Worm (Caenorhabditis elegans) whole organism, L1 larva: ENCODE measurements around the gene T26H5.8.

Experiments used
- C04F5.9 ChIP-seq: sonication (generic microtip); optimal IDR thresholded peaks from 2 replicates; lab custom pipeline; 2016; ENCODE audit warnings: missing genetic modification characterization, missing compliant biosample characterization
- C16A3.4 ChIP-seq: fragments of 150-350 bp; optimal IDR thresholded peaks from 2 replicates; lab custom pipeline; 2014; ENCODE audit warnings: missing biosample characterization, missing genetic modification characterization
- C34B4.2 ChIP-seq: sonication (generic microtip); optimal IDR thresholded peaks from 2 replicates; lab custom pipeline; 2017; ENCODE audit warnings: mild to moderate bottlenecking, missing genetic modification characterization, missing compliant biosample characterization
- F16B12.6 ChIP-seq: fragments of 150-350 bp; optimal IDR thresholded peaks from 2 replicates; lab custom pipeline; 2014; ENCODE audit warnings: missing biosample characterization, missing genetic modification characterization
- alr-1 ChIP-seq: fragments of 200-800 bp; sonication (Bioruptor generic); optimal IDR thresholded peaks from 2 replicates; lab custom pipeline; 2018; ENCODE audit warnings: borderline replicate concordance, mild to moderate bottlenecking, missing genetic modification characterization, missing compliant biosample characterization
- ama-1 ChIP-seq: fragments of 150-350 bp; optimal IDR thresholded peaks from 2 replicates; lab custom pipeline; 2014
- ceh-90 ChIP-seq: sonication (generic microtip); optimal IDR thresholded peaks from 2 replicates; lab custom pipeline; 2016; ENCODE audit warnings: missing genetic modification characterization, missing compliant biosample characterization
- dpl-1 ChIP-seq, 3 experiments: fragments of 150-350 bp in 2 of 3; sonication (generic microtip) in 1 of 3; optimal IDR thresholded peaks; 2 replicates each; lab custom pipeline; 2014 to 2017; ENCODE audit warnings: missing biosample characterization in 3 of 3, missing genetic modification characterization in 3 of 3, missing genetic modification reagents in 3 of 3
- dsc-1 ChIP-seq: sonication (generic microtip); optimal IDR thresholded peaks from 2 replicates; lab custom pipeline; 2016; ENCODE audit warnings: mild to moderate bottlenecking, missing genetic modification characterization, missing compliant biosample characterization
- egl-27 ChIP-seq, 2 experiments: fragments of 150-350 bp in 1 of 2; sonication (generic microtip); optimal IDR thresholded peaks; 3 replicates each; lab custom pipeline; 2017 to 2018; ENCODE audit warnings: missing biosample characterization in 2 of 2, missing genetic modification characterization in 2 of 2, missing genetic modification reagents in 2 of 2
- fkh-10 ChIP-seq: sonication (generic microtip); optimal IDR thresholded peaks from 2 replicates; lab custom pipeline; 2017; ENCODE audit warnings: missing biosample characterization, missing genetic modification reagents, missing genetic modification characterization
- fkh-8 ChIP-seq: sonication (generic microtip); optimal IDR thresholded peaks from 2 replicates; lab custom pipeline; 2016; ENCODE audit warnings: mild to moderate bottlenecking, missing genetic modification characterization, missing compliant biosample characterization
- fos-1 ChIP-seq: fragments of 150-350 bp; optimal IDR thresholded peaks from 2 replicates; lab custom pipeline; 2014; ENCODE audit warnings: missing biosample characterization, missing genetic modification characterization
- grh-1 ChIP-seq: fragments of 200-800 bp; sonication (Bioruptor generic); IDR thresholded peaks from 2 replicates; pipeline ENCODE4 v1.3.6; 2022; ENCODE audit warnings: missing genetic modification reagents, missing genetic modification characterization, missing compliant biosample characterization
- hlh-17 ChIP-seq: fragments of 200-800 bp; sonication (Bioruptor generic); optimal IDR thresholded peaks from 2 replicates; lab custom pipeline; 2018; ENCODE audit warnings: missing genetic modification characterization, mild to moderate bottlenecking, missing compliant biosample characterization, moderate library complexity, borderline replicate concordance
- hpl-2 ChIP-seq: fragments of 150-350 bp; optimal IDR thresholded peaks from 2 replicates; lab custom pipeline; 2014; ENCODE audit warnings: missing biosample characterization, missing genetic modification reagents, missing genetic modification characterization
- irx-1 ChIP-seq: sonication (generic microtip); optimal IDR thresholded peaks from 2 replicates; lab custom pipeline; 2016; ENCODE audit warnings: missing genetic modification characterization, missing compliant biosample characterization
- isw-1 ChIP-seq: fragments of 200-800 bp; sonication (Bioruptor generic); IDR thresholded peaks from 2 replicates; pipeline ENCODE4 v1.3.6; 2022; ENCODE audit warnings: missing genetic modification characterization, missing compliant biosample characterization
- lin-13 ChIP-seq: fragments of 150-350 bp; optimal IDR thresholded peaks from 2 replicates; lab custom pipeline; 2014; ENCODE audit warnings: missing biosample characterization, missing genetic modification reagents, missing genetic modification characterization
- lin-15B ChIP-seq: fragments of 150-350 bp; sonication (generic microtip); optimal IDR thresholded peaks from 3 replicates; lab custom pipeline; 2014; ENCODE audit warnings: missing biosample characterization, missing genetic modification characterization
- lin-35 ChIP-seq, 2 experiments: fragments of 150-350 bp; optimal IDR thresholded peaks; 2 replicates each; lab custom pipeline; 2014; ENCODE audit warnings: missing biosample characterization in 2 of 2, missing genetic modification characterization in 2 of 2, missing genetic modification reagents in 2 of 2
- lir-3 ChIP-seq: sonication (generic microtip); optimal IDR thresholded peaks from 2 replicates; lab custom pipeline; 2016; ENCODE audit warnings: mild to moderate bottlenecking, missing genetic modification characterization, moderate library complexity, missing compliant biosample characterization; ENCODE audit not compliant: poor library complexity
- mdl-1 ChIP-seq, 2 experiments: fragments of 150-350 bp; optimal IDR thresholded peaks; 2 replicates each; lab custom pipeline; 2014 to 2017; ENCODE audit warnings: missing biosample characterization in 2 of 2, missing genetic modification characterization in 2 of 2, inconsistent platforms in 1 of 2
- mef-2 ChIP-seq: fragments of 150-350 bp; optimal IDR thresholded peaks from 2 replicates; lab custom pipeline; 2014; ENCODE audit warnings: missing biosample characterization, missing genetic modification characterization
- mep-1 ChIP-seq: fragments of 150-350 bp; optimal IDR thresholded peaks from 2 replicates; lab custom pipeline; 2014; ENCODE audit warnings: missing biosample characterization, missing genetic modification characterization
- nhr-12 ChIP-seq: sonication (generic microtip); optimal IDR thresholded peaks from 2 replicates; lab custom pipeline; 2017; ENCODE audit warnings: missing biosample characterization, missing genetic modification characterization
- nhr-19 ChIP-seq: fragments of 200-800 bp; sonication (Bioruptor generic); conservative IDR thresholded peaks from 2 replicates; pipeline ENCODE4 v1.3.6; 2022; ENCODE audit warnings: missing genetic modification characterization, missing compliant biosample characterization
- nhr-28 ChIP-seq: fragments of 150-350 bp; optimal IDR thresholded peaks from 2 replicates; lab custom pipeline; 2014; ENCODE audit warnings: missing biosample characterization, missing genetic modification characterization
- nhr-71 ChIP-seq: sonication (generic microtip); optimal IDR thresholded peaks from 2 replicates; lab custom pipeline; 2016; ENCODE audit warnings: mild to moderate bottlenecking, missing genetic modification characterization, moderate library complexity, missing compliant biosample characterization
- nhr-76 ChIP-seq: sonication (generic microtip); optimal IDR thresholded peaks from 2 replicates; lab custom pipeline; 2017; ENCODE audit warnings: missing biosample characterization, missing genetic modification characterization
- nhr-77 ChIP-seq: fragments of 150-350 bp; optimal IDR thresholded peaks from 2 replicates; lab custom pipeline; 2014; ENCODE audit warnings: missing biosample characterization, missing genetic modification characterization
- nhr-84 ChIP-seq: sonication (generic microtip); optimal IDR thresholded peaks from 2 replicates; lab custom pipeline; 2017; ENCODE audit warnings: missing biosample characterization, missing genetic modification characterization
- nhr-90 ChIP-seq: sonication (generic microtip); optimal IDR thresholded peaks from 2 replicates; lab custom pipeline; 2016; ENCODE audit warnings: mild to moderate bottlenecking, missing genetic modification characterization, missing compliant biosample characterization; ENCODE audit not compliant: poor library complexity
- pqm-1 ChIP-seq: sonication (generic microtip); optimal IDR thresholded peaks from 3 replicates; lab custom pipeline; 2017; ENCODE audit warnings: missing biosample characterization, missing genetic modification characterization
- rnt-1 ChIP-seq: sonication (generic microtip); optimal IDR thresholded peaks from 2 replicates; lab custom pipeline; 2016; ENCODE audit warnings: mild to moderate bottlenecking, missing genetic modification characterization, moderate library complexity, missing compliant biosample characterization
- skn-1 ChIP-seq: fragments of 150-350 bp; optimal IDR thresholded peaks from 2 replicates; lab custom pipeline; 2014; ENCODE audit warnings: missing biosample characterization, missing genetic modification characterization
- snu-23 ChIP-seq: sonication (generic microtip); optimal IDR thresholded peaks from 2 replicates; lab custom pipeline; 2016; ENCODE audit warnings: missing genetic modification characterization, missing compliant biosample characterization
- sox-4 ChIP-seq: sonication (generic microtip); optimal IDR thresholded peaks from 2 replicates; lab custom pipeline; 2016; ENCODE audit warnings: missing genetic modification characterization, missing compliant biosample characterization
- sup-37 ChIP-seq: fragments of 200-800 bp; sonication (Bioruptor generic); optimal IDR thresholded peaks from 2 replicates; lab custom pipeline; 2018; ENCODE audit warnings: mild to moderate bottlenecking, missing genetic modification characterization, missing compliant biosample characterization
- tbx-2 ChIP-seq: sonication (generic microtip); optimal IDR thresholded peaks from 2 replicates; lab custom pipeline; 2016; ENCODE audit warnings: missing genetic modification characterization, missing compliant biosample characterization
- unc-130 ChIP-seq: fragments of 150-350 bp; optimal IDR thresholded peaks from 2 replicates; lab custom pipeline; 2017; ENCODE audit warnings: missing biosample characterization, missing genetic modification characterization, inconsistent platforms
- unc-98 ChIP-seq: fragments of 200-800 bp; sonication (Bioruptor generic); IDR thresholded peaks from 2 replicates; pipeline ENCODE4 v1.3.6; 2022; ENCODE audit warnings: missing genetic modification characterization, missing compliant biosample characterization
- zag-1 ChIP-seq: fragments of 150-350 bp; optimal IDR thresholded peaks from 2 replicates; lab custom pipeline; 2014; ENCODE audit warnings: missing biosample characterization, missing genetic modification characterization
- zip-4 ChIP-seq: fragments of 200-800 bp; sonication (Bioruptor generic); optimal IDR thresholded peaks from 2 replicates; lab custom pipeline; 2018; ENCODE audit warnings: mild to moderate bottlenecking, missing genetic modification characterization, moderate library complexity, missing compliant biosample characterization
- ztf-4 ChIP-seq: fragments of 150-350 bp; optimal IDR thresholded peaks from 2 replicates; lab custom pipeline; 2014; ENCODE audit warnings: missing biosample characterization, missing genetic modification characterization

The T26H5.8 gene

DNA sequence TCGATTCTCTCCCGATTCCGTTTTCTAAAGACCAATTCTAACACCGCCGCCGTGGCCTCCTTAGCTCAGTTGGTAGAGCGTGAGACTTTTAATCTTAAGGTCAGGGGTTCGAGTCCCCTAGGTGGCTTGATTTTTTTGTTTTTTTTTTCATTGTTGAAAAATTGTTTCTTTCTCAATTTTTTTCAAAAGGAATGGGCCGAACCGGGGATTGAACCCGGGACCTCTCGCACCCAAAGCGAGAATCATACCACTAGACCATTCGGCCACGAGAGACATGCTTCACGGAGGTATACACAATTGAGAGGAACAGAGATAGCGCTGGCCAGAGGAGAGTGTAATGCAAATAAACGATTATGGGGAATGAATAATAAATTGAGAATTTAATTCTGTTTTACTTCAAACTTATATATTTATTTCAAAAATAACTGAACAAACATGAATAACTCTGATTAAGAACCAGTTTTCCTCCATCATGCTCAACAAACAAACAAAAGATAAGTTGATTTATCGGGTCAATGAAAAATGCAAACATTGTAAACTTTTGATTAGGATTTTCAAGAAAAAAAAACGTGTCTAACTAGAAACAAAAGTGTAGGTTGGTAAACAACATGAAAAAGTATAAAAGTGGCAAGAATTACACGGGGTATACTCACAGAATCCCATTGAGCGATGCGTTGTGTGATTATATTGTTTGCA lies 32.7 kb upstream of the T26H5.8 start, which contains the start of gene pqn-71 (continued):
- TF ChIP-seq lin-15B (tag; lab: Kevin White, UChicago) (no peak), tbx-2 (tag; lab: Kevin White, UChicago) (peak; percentile 76), ama-1 (lab: Kevin White, UChicago) (no peak), unc-98 (GFP tag; lab: Robert Waterston, UW) (0 out of 2 replicates have a peak, but pooled peaks have one; percentile 25), lir-3 (peak; percentile 44), nhr-90 (tag; lab: Kevin White, UChicago) (peak; percentile 94), irx-1 (tag; lab: Kevin White, UChicago) (peak; percentile 74), ztf-4 (tag; lab: Kevin White, UChicago) (no peak), dsc-1 (tag; lab: Kevin White, UChicago) (peak; percentile 79), isw-1 (GFP tag; lab: Robert Waterston, UW) (peak; percentile 27), unc-130 (tag; lab: Kevin White, UChicago) (no peak), nhr-76 (tag; lab: Kevin White, UChicago) (no peak), nhr-28 (tag; lab: Kevin White, UChicago) (no peak), hlh-17 (GFP tag; lab: Kevin White, UChicago) (no peak), F16B12.6 (no peak), grh-1 (GFP tag; lab: Robert Waterston, UW) (peak; percentile 34; the same call in 1 of the 2 replicates), ceh-90 (tag; lab: Kevin White, UChicago) (peak; percentile 25), fos-1 (peak; percentile 47), hpl-2 (GFP tag; lab: Kevin White, UChicago) (peak; percentile 79), nhr-12 (tag; lab: Kevin White, UChicago) (no peak), nhr-77 (tag; lab: Kevin White, UChicago) (peak; percentile 86), mdl-1 (tag; optimal IDR thresholded peaks at IDR 0.05; lab: Kevin White, UChicago) (peak in 1 of 2 experiments; percentile 51), C34B4.2 (tag; lab: Kevin White, UChicago) (no peak), fkh-8 (peak; percentile 74), nhr-71 (tag; lab: Kevin White, UChicago) (peak; percentile 89), sox-4 (tag; lab: Kevin White, UChicago) (peak; percentile 45), fkh-10 (no peak), lin-35 (GFP tag; optimal IDR thresholded peaks at IDR 0.05; lab: Kevin White, UChicago) (peak; percentile 42 to 75), nhr-84 (no peak), alr-1 (no peak), C16A3.4 (peak; percentile 72), snu-23 (peak; percentile 90), dpl-1 (GFP tag; optimal IDR thresholded peaks at IDR 0.05; lab: Kevin White, UChicago) (peak; percentile 39 to 58 (median 48))

DNA sequence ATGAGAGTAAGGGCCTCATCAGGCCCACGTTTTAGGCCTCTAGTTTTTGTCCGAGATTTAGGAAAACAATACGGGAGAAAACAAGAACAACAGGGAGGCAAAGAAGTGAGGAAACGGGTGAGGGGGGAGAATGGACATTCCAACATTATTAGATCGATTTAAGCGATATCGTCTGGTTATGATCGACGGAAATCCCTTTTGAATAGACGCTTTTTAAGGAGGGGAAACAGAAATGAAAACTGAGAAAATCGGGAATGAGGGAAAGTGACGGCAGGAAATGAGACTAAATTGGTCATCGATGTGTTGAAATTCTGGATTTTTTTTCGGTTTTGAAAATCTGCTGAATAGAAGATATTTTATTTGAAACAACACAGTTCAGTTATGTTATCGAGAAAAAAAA lies 31.9 kb upstream of the T26H5.8 start, which contains the start of gene rocf-1:
TSS of gene rocf-1 (minus strand) at position 101 of the 400 bp plus-strand sequence.
- TF ChIP-seq irx-1 (tag; lab: Kevin White, UChicago) = no peak
- no peak for TF ChIP-seq sup-37 (GFP tag; lab: Kevin White, UChicago)
- TF ChIP-seq rnt-1 (tag; lab: Kevin White, UChicago) = no peak
- TF ChIP-seq mef-2 (tag; lab: Kevin White, UChicago) = no peak
- TF ChIP-seq lin-13 (GFP tag; lab: Kevin White, UChicago) = no peak
- TF ChIP-seq mep-1 (tag; lab: Kevin White, UChicago) = no peak
- no peak for TF ChIP-seq zip-4 (GFP tag; lab: Kevin White, UChicago)
- TF ChIP-seq mdl-1 (tag; optimal IDR thresholded peaks at IDR 0.05; lab: Kevin White, UChicago) = no peak
- no peak for TF ChIP-seq nhr-19
- TF ChIP-seq skn-1 (tag; lab: Kevin White, UChicago) = no peak
- TF ChIP-seq C04F5.9 (tag; lab: Kevin White, UChicago) = no peak
- TF ChIP-seq zag-1 (tag; lab: Kevin White, UChicago) = no peak
- no peak for TF ChIP-seq pqm-1 (tag; lab: Kevin White, UChicago)
- TF ChIP-seq unc-98 (GFP tag; lab: Robert Waterston, UW) = no peak
- TF ChIP-seq egl-27 (tag; optimal IDR thresholded peaks at IDR 0.05; lab: Kevin White, UChicago) = no peak
